Worm (Caenorhabditis elegans) whole organism, L3 larva: ENCODE measurements around the gene K02F3.9.

Experiments
- R02D3.7 ChIP-seq: fragments of 150-350 bp; optimal IDR thresholded peaks from 2 replicates; lab custom pipeline; 2014; ENCODE audit warnings: missing biosample characterization, missing genetic modification characterization
- ZK546.5 ChIP-seq: sonication (generic microtip); optimal IDR thresholded peaks from 2 replicates; lab custom pipeline; 2017; ENCODE audit warnings: missing biosample characterization, missing genetic modification characterization
- ama-1 ChIP-seq: fragments of 150-350 bp; optimal IDR thresholded peaks from 2 replicates; lab custom pipeline; 2018
- ceh-28 ChIP-seq: fragments of 150-350 bp; optimal IDR thresholded peaks from 2 replicates; lab custom pipeline; 2014; ENCODE audit warnings: missing biosample characterization, missing genetic modification reagents, missing genetic modification characterization
- ceh-82 ChIP-seq: fragments of 150-350 bp; optimal IDR thresholded peaks from 2 replicates; lab custom pipeline; 2014; ENCODE audit warnings: missing biosample characterization, missing genetic modification characterization
- ceh-9 ChIP-seq: sonication (generic microtip); optimal IDR thresholded peaks from 2 replicates; lab custom pipeline; 2018; ENCODE audit warnings: missing biosample characterization, missing genetic modification characterization
- daf-12 ChIP-seq: fragments of 150-350 bp; optimal IDR thresholded peaks from 2 replicates; lab custom pipeline; 2014; ENCODE audit warnings: missing biosample characterization, missing genetic modification reagents, missing genetic modification characterization
- egl-27 ChIP-seq: sonication (generic microtip); optimal IDR thresholded peaks from 4 replicates; lab custom pipeline; 2017; ENCODE audit warnings: missing biosample characterization, missing genetic modification reagents, missing genetic modification characterization
- egl-5 ChIP-seq: fragments of 150-350 bp; optimal IDR thresholded peaks from 2 replicates; lab custom pipeline; 2017; ENCODE audit warnings: missing biosample characterization, missing genetic modification reagents, missing genetic modification characterization, inconsistent platforms
- elt-1 ChIP-seq: fragments of 150-350 bp; optimal IDR thresholded peaks from 2 replicates; lab custom pipeline; 2014; ENCODE audit warnings: missing biosample characterization, missing genetic modification characterization
- elt-2 ChIP-seq: sonication (generic microtip); optimal IDR thresholded peaks from 2 replicates; lab custom pipeline; 2016; ENCODE audit warnings: missing genetic modification reagents, mild to moderate bottlenecking, missing genetic modification characterization, missing compliant biosample characterization
- fkh-10 ChIP-seq: sonication (generic microtip); optimal IDR thresholded peaks from 2 replicates; lab custom pipeline; 2017; ENCODE audit warnings: missing biosample characterization, missing genetic modification reagents, missing genetic modification characterization
- fkh-2 ChIP-seq: fragments of 150-350 bp; optimal IDR thresholded peaks from 2 replicates; lab custom pipeline; 2014; ENCODE audit warnings: missing biosample characterization, missing genetic modification reagents, missing genetic modification characterization
- jun-1 ChIP-seq: fragments of 150-350 bp; optimal IDR thresholded peaks from 2 replicates; lab custom pipeline; 2014; ENCODE audit warnings: missing biosample characterization, missing genetic modification reagents, missing genetic modification characterization
- lsy-12 ChIP-seq: sonication (generic microtip); optimal IDR thresholded peaks from 2 replicates; lab custom pipeline; 2016; ENCODE audit warnings: mild to moderate bottlenecking, missing genetic modification characterization, missing compliant biosample characterization
- mml-1 ChIP-seq: fragments of 150-350 bp; sonication (generic microtip); optimal IDR thresholded peaks from 3 replicates; lab custom pipeline; 2014; ENCODE audit warnings: missing biosample characterization, missing genetic modification characterization
- nfya-1 ChIP-seq: sonication (generic microtip); optimal IDR thresholded peaks from 2 replicates; lab custom pipeline; 2017; ENCODE audit warnings: missing genetic modification characterization, mild to moderate bottlenecking, missing compliant biosample characterization, antibody characterized with exemption, moderate library complexity; ENCODE audit not compliant: insufficient read depth
- nhr-11 ChIP-seq: fragments of 150-350 bp; optimal IDR thresholded peaks from 2 replicates; lab custom pipeline; 2014; ENCODE audit warnings: missing biosample characterization, missing genetic modification characterization
- nhr-12 ChIP-seq: fragments of 150-350 bp; optimal IDR thresholded peaks from 2 replicates; lab custom pipeline; 2014; ENCODE audit warnings: missing biosample characterization, missing genetic modification characterization
- nhr-23 ChIP-seq: fragments of 150-350 bp; optimal IDR thresholded peaks from 2 replicates; lab custom pipeline; 2014; ENCODE audit warnings: missing biosample characterization, missing genetic modification reagents, missing genetic modification characterization
- nhr-237 ChIP-seq: fragments of 150-350 bp; optimal IDR thresholded peaks from 2 replicates; lab custom pipeline; 2014; ENCODE audit warnings: missing biosample characterization, missing genetic modification characterization
- nhr-25 ChIP-seq: sonication (generic microtip); optimal IDR thresholded peaks from 2 replicates; lab custom pipeline; 2017; ENCODE audit warnings: missing biosample characterization, missing genetic modification characterization
- nhr-28 ChIP-seq: fragments of 150-350 bp; optimal IDR thresholded peaks from 2 replicates; lab custom pipeline; 2014; ENCODE audit warnings: missing biosample characterization, missing genetic modification characterization
- nhr-43 ChIP-seq: sonication (generic microtip); optimal IDR thresholded peaks from 2 replicates; lab custom pipeline; 2016; ENCODE audit warnings: mild to moderate bottlenecking, missing genetic modification characterization, missing compliant biosample characterization; ENCODE audit not compliant: poor library complexity, severe bottlenecking
- nhr-67 ChIP-seq: fragments of 150-350 bp; optimal IDR thresholded peaks from 2 replicates; lab custom pipeline; 2014; ENCODE audit warnings: missing biosample characterization, missing genetic modification characterization
- nhr-76 ChIP-seq: fragments of 150-350 bp; sonication (generic microtip); optimal IDR thresholded peaks from 5 replicates; lab custom pipeline; 2014; ENCODE audit warnings: missing biosample characterization, missing genetic modification characterization
- nhr-77 ChIP-seq: fragments of 150-350 bp; optimal IDR thresholded peaks from 2 replicates; lab custom pipeline; 2014; ENCODE audit warnings: missing biosample characterization, missing genetic modification characterization
- pha-4 ChIP-seq: fragments of 150-350 bp; optimal IDR thresholded peaks from 2 replicates; lab custom pipeline; 2014; ENCODE audit warnings: missing biosample characterization, missing genetic modification reagents, missing genetic modification characterization
- pqm-1 ChIP-seq: fragments of 150-350 bp; optimal IDR thresholded peaks from 2 replicates; lab custom pipeline; 2017; ENCODE audit warnings: missing biosample characterization, missing genetic modification characterization, inconsistent platforms
- skn-1 ChIP-seq: fragments of 150-350 bp; optimal IDR thresholded peaks from 2 replicates; lab custom pipeline; 2014; ENCODE audit warnings: missing biosample characterization, missing genetic modification characterization
- snpc-4 ChIP-seq: fragments of 150-350 bp; optimal IDR thresholded peaks from 2 replicates; lab custom pipeline; 2014; ENCODE audit warnings: missing biosample characterization, missing genetic modification characterization
- unc-39 ChIP-seq: sonication (generic microtip); optimal IDR thresholded peaks from 4 replicates; lab custom pipeline; 2017; ENCODE audit warnings: missing biosample characterization, missing genetic modification characterization
- unc-62 ChIP-seq: fragments of 150-350 bp; sonication (generic microtip); optimal IDR thresholded peaks from 4 replicates; lab custom pipeline; 2014; ENCODE audit warnings: missing biosample characterization, missing genetic modification reagents, missing genetic modification characterization
- zag-1 ChIP-seq: fragments of 150-350 bp; optimal IDR thresholded peaks from 2 replicates; lab custom pipeline; 2014; ENCODE audit warnings: missing biosample characterization, missing genetic modification characterization
- ztf-11 ChIP-seq: fragments of 150-350 bp; optimal IDR thresholded peaks from 2 replicates; lab custom pipeline; 2014; ENCODE audit warnings: missing biosample characterization, missing genetic modification characterization

K02F3.9 gene

DNA sequence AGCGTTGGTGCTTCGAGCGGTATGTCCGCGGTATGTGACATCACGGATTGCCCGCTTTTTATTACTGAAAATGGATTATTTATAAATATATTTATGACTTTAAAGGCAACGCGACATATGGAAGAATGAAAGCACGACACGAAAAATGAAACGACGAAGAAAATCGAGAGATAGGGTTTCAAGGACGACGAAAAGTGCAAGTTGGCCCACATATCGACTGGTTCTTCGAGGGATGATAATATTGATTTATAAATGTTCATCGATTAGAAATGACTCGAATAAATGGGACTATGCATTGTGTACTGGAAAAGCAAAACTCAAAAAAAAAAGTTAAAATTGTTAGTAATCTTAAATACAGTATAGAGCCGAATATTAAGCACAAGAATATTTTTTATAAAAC is 45.6 kb upstream of the K02F3.9 start, which contains the start of gene zer-1:
TSS of gene zer-1 (minus strand) at position 68 of the 400 bp plus-strand sequence.
- TF ChIP-seq skn-1 (tag; lab: Kevin White, UChicago) (no peak), unc-39 (tag; lab: Kevin White, UChicago) (no peak), nhr-25 (peak; percentile 24), mml-1 (tag; lab: Kevin White, UChicago) (no peak), pqm-1 (tag; lab: Kevin White, UChicago) (no peak), ama-1 (lab: Kevin White, UChicago) (peak; percentile 21), daf-12 (tag; lab: Kevin White, UChicago) (no peak), nhr-77 (tag; lab: Kevin White, UChicago) (no peak), nhr-23 (tag; lab: Kevin White, UChicago) (peak; percentile 37), nhr-43 (tag; lab: Kevin White, UChicago) (no peak), elt-2 (no peak), fkh-10 (GFP tag; lab: Kevin White, UChicago) (no peak), nhr-67 (no peak), jun-1 (tag; lab: Kevin White, UChicago) (no peak), fkh-2 (no peak), pha-4 (no peak), R02D3.7 (tag; lab: Kevin White, UChicago) (no peak), nfya-1 (no peak), ceh-28 (tag; lab: Kevin White, UChicago) (peak; percentile 67), nhr-12 (no peak)

ce11 chrIII:883595-883994 is 42.4 kb upstream of the K02F3.9 start:
- TF ChIP-seq nhr-43 (tag; lab: Kevin White, UChicago) (no peak), skn-1 (tag; lab: Kevin White, UChicago) (no peak), daf-12 (tag; lab: Kevin White, UChicago) (no peak), egl-27 (no peak), snpc-4 (tag; lab: Kevin White, UChicago) (no peak), ZK546.5 (tag; lab: Kevin White, UChicago) (no peak), unc-62 (GFP tag; lab: Kevin White, UChicago) (no peak), lsy-12 (tag; lab: Kevin White, UChicago) (no peak)

DNA sequence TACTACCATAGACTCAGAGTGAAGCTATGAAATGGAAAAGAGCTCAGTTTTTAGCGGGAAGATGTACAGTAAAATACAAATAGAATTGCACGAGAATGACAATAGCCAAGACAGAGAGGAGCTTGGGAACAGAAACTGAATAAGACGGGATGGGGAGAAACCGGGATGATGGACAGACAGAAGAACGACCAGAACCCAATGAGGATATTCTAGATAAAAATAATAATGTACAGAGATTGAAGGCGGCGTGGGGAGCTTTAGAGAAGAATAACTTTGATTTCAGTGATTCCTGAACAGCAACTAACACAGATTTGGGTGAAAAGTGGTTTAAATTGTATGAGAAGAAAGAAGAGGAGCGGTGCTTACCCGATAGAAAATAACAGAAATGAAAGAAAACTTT is 40.3 kb upstream of the K02F3.9 start:
- TF ChIP-seq nhr-23 (tag; lab: Kevin White, UChicago) (no peak), nhr-25 (no peak), egl-27 (no peak), skn-1 (tag; lab: Kevin White, UChicago) (no peak), nhr-237 (tag; lab: Kevin White, UChicago) (no peak), nhr-28 (no peak), nhr-76 (tag; lab: Kevin White, UChicago) (no peak), pha-4 (no peak)

DNA sequence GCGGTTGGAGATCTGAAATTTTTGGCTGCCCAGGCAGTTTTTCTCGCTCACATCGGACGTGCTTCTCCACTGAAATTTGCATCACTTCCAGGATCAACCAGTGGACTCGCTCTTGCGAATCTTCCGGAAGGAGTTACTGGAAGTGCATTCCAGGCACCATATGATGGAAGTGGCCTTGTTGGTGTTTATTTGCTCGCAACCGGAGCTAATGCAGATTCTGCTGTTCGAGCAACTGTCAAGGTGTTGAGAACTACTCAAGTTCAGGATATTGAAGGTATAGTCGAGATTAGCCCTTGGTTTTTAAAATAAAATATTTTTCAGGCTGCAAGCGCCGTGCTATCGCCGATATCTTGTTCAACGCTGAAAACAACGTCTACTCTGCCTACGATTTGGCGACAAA is 39.7 kb upstream of the K02F3.9 start:
- TF ChIP-seq nhr-43 (tag; lab: Kevin White, UChicago): peak; percentile 8
- no peak for TF ChIP-seq nhr-11 (tag; lab: Kevin White, UChicago)
- no peak for TF ChIP-seq nhr-25
- no peak for TF ChIP-seq pha-4

ce11 chrIII:879634-880033 is 38.5 kb upstream of the K02F3.9 start, which contains the start of the genes T24C4.5 and ucr-2.3:
T24C4.5 (minus strand) TSS chrIII:879734.
ucr-2.3 (plus strand) TSS chrIII:879860.
- TF ChIP-seq lsy-12 (tag; lab: Kevin White, UChicago) (no peak), ztf-11 (tag; lab: Kevin White, UChicago) (no peak), egl-5 (tag; lab: Kevin White, UChicago) (no peak), nhr-12 (no peak), unc-62 (GFP tag; lab: Kevin White, UChicago) (no peak), ceh-82 (tag; lab: Kevin White, UChicago) (no peak), ceh-9 (no peak), skn-1 (tag; lab: Kevin White, UChicago) (no peak)

DNA sequence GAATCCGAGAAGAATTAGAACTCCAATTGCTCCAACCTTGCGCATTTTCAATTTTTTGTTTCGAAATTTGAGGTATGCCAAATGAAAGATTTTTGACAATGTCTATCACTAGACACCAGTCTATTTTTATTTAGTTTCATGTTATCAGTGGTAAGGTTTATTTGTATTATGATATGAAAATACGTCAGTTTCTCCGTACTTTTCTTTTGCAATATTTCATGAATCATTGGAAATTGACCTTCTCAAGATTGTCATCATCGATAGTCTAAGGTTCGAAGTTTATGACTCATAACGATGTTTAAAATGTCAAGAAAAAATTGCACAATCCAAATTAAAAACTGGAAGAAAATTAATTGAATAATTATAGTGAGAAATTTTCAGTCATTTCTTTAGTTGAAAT is 32.3 kb upstream of the K02F3.9 start, which contains the start of gene clc-19:
TSS of gene clc-19 (minus strand) at position 135 of the 400 bp plus-strand sequence.
- TF ChIP-seq elt-1 (tag; lab: Kevin White, UChicago) (no peak), nhr-28 (no peak), zag-1 (tag; lab: Kevin White, UChicago) (no peak), mml-1 (tag; lab: Kevin White, UChicago) (no peak), pqm-1 (tag; lab: Kevin White, UChicago) (peak; percentile 90), elt-2 (peak; percentile 30), R02D3.7 (tag; lab: Kevin White, UChicago) (no peak)
